Worm (Caenorhabditis elegans) whole organism, L4 larva: ENCODE results near the gene mrps-11.

Source experiments
- F10B5.3 ChIP-seq: sonication (generic microtip); optimal IDR thresholded peaks from 2 replicates; lab custom pipeline; 2016; ENCODE audit warnings: mild to moderate bottlenecking, missing genetic modification characterization, missing compliant biosample characterization
- attf-4 ChIP-seq: sonication (generic microtip); optimal IDR thresholded peaks from 3 replicates; lab custom pipeline; 2017; ENCODE audit warnings: missing biosample characterization, missing genetic modification characterization
- nhr-111 ChIP-seq: fragments of 200-800 bp; sonication (Bioruptor generic); optimal IDR thresholded peaks from 2 replicates; lab custom pipeline; 2018; ENCODE audit warnings: mild to moderate bottlenecking, missing genetic modification characterization, missing compliant biosample characterization
- nhr-237 ChIP-seq: sonication (generic microtip); optimal IDR thresholded peaks from 2 replicates; lab custom pipeline; 2017; ENCODE audit warnings: missing biosample characterization, missing genetic modification characterization
- unc-39 ChIP-seq: sonication (generic microtip); optimal IDR thresholded peaks from 2 replicates; lab custom pipeline; 2017; ENCODE audit warnings: missing biosample characterization, missing genetic modification characterization
- zfp-2 ChIP-seq: sonication (generic microtip); optimal IDR thresholded peaks from 2 replicates; lab custom pipeline; 2016; ENCODE audit warnings: mild to moderate bottlenecking, missing genetic modification characterization, missing compliant biosample characterization

ce11 chrV:12523356-12523755 is 28.9 kb upstream of the mrps-11 start:
- TF ChIP-seq unc-39: no peak
- no peak for TF ChIP-seq attf-4 (tag; lab: Kevin White, UChicago)
- no peak for TF ChIP-seq nhr-237 (tag; lab: Kevin White, UChicago)
- no peak for TF ChIP-seq nhr-111 (GFP tag; lab: Kevin White, UChicago)
- TF ChIP-seq zfp-2 (tag; lab: Kevin White, UChicago): no peak
- no peak for TF ChIP-seq F10B5.3 (tag; lab: Kevin White, UChicago)
